Worm (Caenorhabditis elegans): ENCODE measurements around the gene F22B5.10.

Gene F22B5.10

ce11 chrII:8514729-8515128 is 47.8 kb downstream of the F22B5.10 start, which contains the start of gene ctg-2:
Gene ctg-2, plus strand, starts transcription at chrII:8515054.
- peak; percentile 78 for TF ChIP-seq nhr-80 (tag; optimal IDR thresholded peaks at IDR 0.05)
- no peak for TF ChIP-seq zim-3 (tag; optimal IDR thresholded peaks at IDR 0.05)

- no peak for TF ChIP-seq nhr-120 (GFP tag; IDR thresholded peaks at IDR 0.05)
- peak; percentile 56 for TF ChIP-seq nhr-80 (tag; optimal IDR thresholded peaks at IDR 0.05)
- TF ChIP-seq hmg-1.2 (GFP tag; IDR thresholded peaks at IDR 0.05) = no peak
- TF ChIP-seq ZK185.1 (tag; optimal IDR thresholded peaks at IDR 0.05; ENCODE audit: poor library complexity, severe bottlenecking) = no peak
- no peak for TF ChIP-seq pbrm-1 (GFP tag; IDR thresholded peaks at IDR 0.05)
- TF ChIP-seq ceh-40 (GFP tag; IDR thresholded peaks at IDR 0.05) = no peak
- TF ChIP-seq ceh-91 (GFP tag; IDR thresholded peaks at IDR 0.05) = no peak
- TF ChIP-seq rpc-1 (optimal IDR thresholded peaks at IDR 0.05) = no peak
- no peak for TF ChIP-seq rpc-1 (tag; optimal IDR thresholded peaks at IDR 0.05)
- no peak for TF ChIP-seq lin-26 (GFP tag; IDR thresholded peaks at IDR 0.05)
- TF ChIP-seq cebp-1 (GFP tag; IDR thresholded peaks at IDR 0.05) = no peak
- peak; percentile 59 for TF ChIP-seq cebp-1 (tag; optimal IDR thresholded peaks at IDR 0.05)
- no peak for TF ChIP-seq mes-4 (tag; optimal IDR thresholded peaks at IDR 0.05)
Observed at ce11 chrII:8515521-8515920, 48.5 kb downstream of the F22B5.10 start.

DNA sequence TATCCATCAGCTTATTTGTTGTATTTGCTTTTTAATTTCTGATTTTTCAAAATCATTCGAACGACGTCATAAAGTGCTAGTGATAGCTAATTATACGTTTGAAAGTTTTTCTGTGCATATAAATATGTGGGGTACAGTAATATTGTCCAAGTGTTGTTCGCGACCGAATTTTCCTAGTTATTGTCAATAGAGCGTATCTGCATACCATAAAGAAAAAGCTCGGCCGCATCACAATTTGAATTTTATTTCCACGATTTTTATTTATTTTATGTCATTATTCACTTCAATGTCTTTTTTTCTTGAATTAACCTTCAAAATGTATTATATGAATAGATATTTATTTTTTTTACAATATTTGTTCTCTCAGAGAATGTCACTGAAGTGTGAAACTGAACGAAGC is 49.8 kb downstream of the F22B5.10 start, which contains the start of gene rnh-2:
rnh-2 (plus strand) TSS at position 368 of the 400 bp plus-strand sequence.
- TF ChIP-seq Y53F4B.3 (GFP tag; IDR thresholded peaks at IDR 0.05) (no peak), sptf-2 (GFP tag; optimal IDR thresholded peaks at IDR 0.05) (no peak), rpc-1 (optimal IDR thresholded peaks at IDR 0.05) (no peak), rpc-1 (tag; optimal IDR thresholded peaks at IDR 0.05) (no peak), hmg-1.2 (GFP tag; IDR thresholded peaks at IDR 0.05) (peak; percentile 60), ztf-3 (GFP tag; optimal IDR thresholded peaks at IDR 0.05) (no peak), madf-8 (GFP tag; conservative IDR thresholded peaks at IDR 0.05) (peak; percentile 80), aptf-3 (GFP tag; IDR thresholded peaks at IDR 0.05) (no peak), ama-1 (optimal IDR thresholded peaks at IDR 0.05) (no peak), ama-1 (GFP tag; optimal IDR thresholded peaks at IDR 0.05) (no peak), somi-1 (GFP tag; optimal IDR thresholded peaks at IDR 0.05) (no peak), C06A6.2 (GFP tag; conservative IDR thresholded peaks at IDR 0.05) (no peak), let-526 (GFP tag; IDR thresholded peaks at IDR 0.05) (no peak), ztf-18 (tag; optimal IDR thresholded peaks at IDR 0.05) (peak; percentile 57), dox-1 (GFP tag; IDR thresholded peaks at IDR 0.05) (peak; percentile 84), Y95B8A.8 (GFP tag; IDR thresholded peaks at IDR 0.05) (0 out of 2 replicates have a peak, but pooled peaks have one; percentile 14), F49E8.2 (tag; optimal IDR thresholded peaks at IDR 0.05; ENCODE audit: insufficient read depth) (peak; percentile 65), attf-3 (GFP tag; conservative IDR thresholded peaks at IDR 0.05) (0 out of 2 replicates have a peak, but pooled peaks have one; percentile 15), xnd-1 (tag; optimal IDR thresholded peaks at IDR 0.05) (peak; percentile 37), F23B12.7 (tag; optimal IDR thresholded peaks at IDR 0.05; ENCODE audit: insufficient read depth) (peak; percentile 74), F33H1.4 (GFP tag; IDR thresholded peaks at IDR 0.05) (peak; percentile 65), ZK185.1 (tag; optimal IDR thresholded peaks at IDR 0.05; ENCODE audit: poor library complexity, severe bottlenecking) (peak; percentile 84), ceh-40 (GFP tag; IDR thresholded peaks at IDR 0.05) (peak; percentile 64; the same call in 1 of the 2 replicates), ztf-25 (GFP tag; IDR thresholded peaks at IDR 0.05) (peak; percentile 72; the same call in 1 of the 2 replicates), B0019.2 (GFP tag; conservative IDR thresholded peaks at IDR 0.05) (peak; percentile 70; the same call in 1 of the 2 replicates), egrh-3 (GFP tag; IDR thresholded peaks at IDR 0.05) (no peak), sea-2 (GFP tag; IDR thresholded peaks at IDR 0.05) (no peak), B0261.1 (tag; optimal IDR thresholded peaks at IDR 0.05) (no peak), lag-1 (GFP tag; IDR thresholded peaks at IDR 0.05) (no peak), him-1 (tag; optimal IDR thresholded peaks at IDR 0.05) (peak; percentile 78), ccch-3 (GFP tag; optimal IDR thresholded peaks at IDR 0.05) (no peak), hrde-1 (tag; optimal IDR thresholded peaks at IDR 0.05; ENCODE audit: borderline replicate concordance) (no peak), hlh-26 (GFP tag; conservative IDR thresholded peaks at IDR 0.05) (no peak), lsl-1 (GFP tag; optimal IDR thresholded peaks at IDR 0.05) (peak; percentile 89), F22D6.2 (tag; optimal IDR thresholded peaks at IDR 0.05) (no peak), chd-7 (tag; optimal IDR thresholded peaks at IDR 0.05) (no peak), snpc-1.1 (tag; optimal IDR thresholded peaks at IDR 0.05; ENCODE audit: insufficient read depth) (no peak)

All from whole organism, young adult.